Fruit fly (Drosophila melanogaster) whole organism, embryonic: ENCODE results near the gene Osi6.

ENCODE experiments used
- CG10543 ChIP-seq: fragments of 200-800 bp; sonication (Bioruptor generic); optimal IDR thresholded peaks from 3 replicates; lab custom pipeline; 2017; ENCODE audit warnings: missing biosample characterization, mild to moderate bottlenecking, missing genetic modification characterization, moderate library complexity
- CG11456 ChIP-seq: fragments of 200-800 bp; sonication (Bioruptor generic); IDR thresholded peaks from 3 replicates; pipeline ENCODE4 v1.3.6; 2022; ENCODE audit warnings: missing biosample characterization, missing genetic modification characterization
- CG14014 ChIP-seq: fragments of 200-800 bp; sonication (Bioruptor generic); IDR thresholded peaks from 2 replicates; pipeline ENCODE4 v1.3.6; 2022; ENCODE audit warnings: missing biosample characterization, missing genetic modification characterization
- CG34376 ChIP-seq: fragments of 200-800 bp; sonication (Bioruptor generic); optimal IDR thresholded peaks from 2 replicates; lab custom pipeline; 2018; ENCODE audit warnings: missing biosample characterization, mild to moderate bottlenecking, missing genetic modification characterization
- CG8388 ChIP-seq: fragments of 200-800 bp; sonication (Bioruptor generic); optimal IDR thresholded peaks from 2 replicates; lab custom pipeline; 2019; ENCODE audit warnings: missing biosample characterization, mild to moderate bottlenecking, missing genetic modification characterization, moderate library complexity
- Dll ChIP-seq: fragments of 200-800 bp; sonication (Bioruptor generic); IDR thresholded peaks from 4 replicates; pipeline ENCODE4 v1.3.6; 2022; ENCODE audit warnings: missing biosample characterization, missing genetic modification characterization; ENCODE audit not compliant: partially characterized antibody
- H2.0 ChIP-seq: fragments of 200-800 bp; sonication (Bioruptor generic); IDR thresholded peaks from 2 replicates; pipeline ENCODE4 v1.3.6; 2022; ENCODE audit warnings: missing biosample characterization, missing genetic modification characterization
- Trl ChIP-seq, 3 experiments: fragments of >200 bp in 2 of 3; fragments of 200-800 bp in 1 of 3; sonication (Bioruptor generic) in 1 of 3; optimal IDR thresholded peaks; 2 replicates in 1 of 3; 3 replicates in 2 of 3; lab custom pipeline; 2016 to 2017; ENCODE audit warnings: missing biosample characterization in 1 of 3, missing genetic modification characterization in 1 of 3
- ac ChIP-seq: fragments of 200-800 bp; sonication (Bioruptor generic); optimal IDR thresholded peaks from 3 replicates; lab custom pipeline; 2017; ENCODE audit warnings: missing biosample characterization, mild to moderate bottlenecking, missing genetic modification characterization
- dysf ChIP-seq: fragments of 200-800 bp; sonication (Bioruptor generic); IDR thresholded peaks from 3 replicates; pipeline ENCODE4 v1.3.6; 2022; ENCODE audit warnings: missing biosample characterization, missing genetic modification characterization
- gt ChIP-seq: fragments of 200-800 bp; sonication (Bioruptor generic); IDR thresholded peaks from 2 replicates; pipeline ENCODE4 v1.3.6; 2022; ENCODE audit warnings: missing biosample characterization, missing genetic modification characterization
- inv ChIP-seq: fragments of 200-800 bp; sonication (Bioruptor generic); IDR thresholded peaks from 2 replicates; pipeline ENCODE4 v1.3.6; 2022; ENCODE audit warnings: missing biosample characterization, missing genetic modification characterization; ENCODE audit not compliant: partially characterized antibody
- pb ChIP-seq: fragments of 200-800 bp; sonication (Bioruptor generic); optimal IDR thresholded peaks from 3 replicates; lab custom pipeline; 2016; ENCODE audit warnings: missing biosample characterization, missing genetic modification characterization
- vvl ChIP-seq: fragments of 200-800 bp; sonication (Bioruptor generic); IDR thresholded peaks from 2 replicates; pipeline ENCODE4 v1.3.6; 2022; ENCODE audit warnings: missing biosample characterization, missing genetic modification characterization

DNA sequence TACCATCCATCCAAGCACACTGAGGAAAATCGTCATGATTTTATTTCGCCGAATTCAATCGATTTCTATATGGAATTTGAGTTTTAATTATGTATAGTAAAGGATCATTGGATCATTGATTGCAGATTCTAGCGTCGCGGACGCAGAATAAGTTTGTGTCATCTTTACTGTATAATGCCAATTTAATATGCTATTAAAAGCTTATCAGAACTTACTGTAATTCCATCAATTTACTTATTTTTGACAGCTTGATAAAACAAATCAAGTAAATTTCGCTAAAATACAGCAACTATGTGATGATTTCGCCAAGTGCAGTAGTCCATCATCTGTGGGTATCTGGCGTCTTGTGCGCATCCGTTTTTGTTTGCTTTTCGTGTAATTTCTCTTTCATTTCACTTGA, 1.4 kb upstream of the Osi6 start:
- TF ChIP-seq CG34376 (GFP tag; lab: Kevin White, UChicago) (no peak), H2.0 (no peak), pb (no peak), CG11456 (no peak), vvl (GFP tag; lab: Robert Waterston, UW) (no peak), inv (no peak), ac (GFP tag; lab: Kevin White, UChicago) (no peak), CG8388 (no peak), CG10543 (GFP tag; lab: Kevin White, UChicago) (no peak), dysf (GFP tag; lab: Robert Waterston, UW) (no peak; the same call in 2 of the 3 replicates), CG14014 (GFP tag; lab: Robert Waterston, UW) (no peak), Dll (GFP tag; lab: Robert Waterston, UW) (no peak), gt (GFP tag; lab: Robert Waterston, UW) (no peak), Trl (optimal IDR thresholded peaks at IDR 0.05; lab: Kevin White, UChicago) (no peak), Trl (GFP tag; optimal IDR thresholded peaks at IDR 0.05; lab: Kevin White, UChicago) (no peak)
